Worm (Caenorhabditis elegans): ENCODE measurements around the gene nhr-7.

The nhr-7 gene

DNA sequence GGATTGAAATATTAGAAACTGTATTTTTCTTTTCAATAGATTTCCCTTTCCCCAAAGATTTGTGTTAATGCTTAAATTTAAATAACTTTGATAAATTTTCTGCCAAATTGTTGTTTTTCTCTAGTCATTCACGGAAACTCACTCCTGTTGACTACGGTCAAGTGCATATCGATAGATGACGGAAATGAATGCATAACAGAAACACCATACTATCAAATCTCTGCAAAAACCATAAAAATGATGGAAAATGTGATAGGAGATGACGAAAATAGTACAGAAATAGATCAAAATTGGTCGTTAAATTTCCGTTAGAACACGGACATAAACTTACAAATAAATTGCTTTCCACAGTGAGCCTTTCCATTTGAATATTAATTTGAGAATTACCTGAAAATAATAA lies 42.1 kb downstream of the nhr-7 start:
- TF ChIP-seq nhr-12 (tag; optimal IDR thresholded peaks at IDR 0.05) (no peak), nhr-237 (tag; optimal IDR thresholded peaks at IDR 0.05) (no peak), ceh-43 (GFP tag; optimal IDR thresholded peaks at IDR 0.05) (no peak), lin-13 (tag; optimal IDR thresholded peaks at IDR 0.05) (no peak), mep-1 (tag; optimal IDR thresholded peaks at IDR 0.05) (no peak), sptf-1 (tag; optimal IDR thresholded peaks at IDR 0.05) (no peak), unc-39 (tag; optimal IDR thresholded peaks at IDR 0.05) (no peak), flh-1 (GFP tag; optimal IDR thresholded peaks at IDR 0.05) (no peak), sem-2 (GFP tag; optimal IDR thresholded peaks at IDR 0.05) (no peak), blmp-1 (tag; optimal IDR thresholded peaks at IDR 0.05) (no peak), ceh-39 (tag; optimal IDR thresholded peaks at IDR 0.05) (no peak), cnd-1 (tag; optimal IDR thresholded peaks at IDR 0.05) (no peak), M03D4.4 (tag; optimal IDR thresholded peaks at IDR 0.05) (no peak), tbx-8 (GFP tag; optimal IDR thresholded peaks at IDR 0.05) (no peak), drap-1 (GFP tag; optimal IDR thresholded peaks at IDR 0.05) (no peak)

DNA sequence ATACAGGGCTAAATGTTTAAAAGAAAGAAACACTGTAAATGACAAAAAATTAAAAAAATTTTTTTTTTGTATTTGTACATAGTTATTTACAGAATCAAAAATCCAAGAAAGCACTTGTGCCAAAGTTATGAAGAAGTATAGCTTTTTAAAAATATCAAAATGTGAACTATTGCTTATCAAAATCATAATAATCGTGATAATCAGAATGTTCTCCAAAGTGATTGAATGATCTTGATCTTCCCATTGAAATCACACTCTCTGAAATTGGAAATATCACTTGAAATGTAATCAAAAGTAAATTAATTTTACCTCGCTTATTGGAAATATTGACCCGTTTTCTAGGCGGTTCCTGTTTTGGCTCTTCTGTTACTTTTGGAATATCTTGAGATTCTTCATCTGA lies 44.6 kb downstream of the nhr-7 start:
- TF ChIP-seq ceh-83 (GFP tag; optimal IDR thresholded peaks at IDR 0.05) = no peak

DNA sequence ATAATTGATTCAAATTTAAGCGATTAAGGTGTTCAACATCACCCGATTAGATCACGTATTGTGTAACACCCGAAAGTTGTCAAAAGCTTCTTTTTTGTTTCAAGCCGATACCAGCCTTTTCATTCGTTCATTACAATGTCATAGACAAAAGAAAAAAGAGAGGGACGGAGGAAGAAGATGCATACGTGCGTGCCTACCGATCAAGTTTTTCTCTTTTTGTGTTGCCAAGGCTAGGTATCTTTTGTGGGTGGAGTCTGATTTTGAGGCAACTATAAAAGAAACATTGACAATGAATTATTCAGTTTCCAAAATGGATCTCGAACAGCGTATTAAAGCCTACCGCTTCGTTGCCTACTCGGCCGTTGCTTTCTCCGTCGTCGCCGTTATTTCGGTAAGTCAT lies 46.0 kb downstream of the nhr-7 start, which contains the start of gene col-125:
Gene col-125 (plus strand): TSS at position 301 of the 400 bp plus-strand sequence.
- TF ChIP-seq lin-32 (GFP tag; optimal IDR thresholded peaks at IDR 0.05) (no peak), mls-2 (tag; optimal IDR thresholded peaks at IDR 0.05) (no peak)

DNA sequence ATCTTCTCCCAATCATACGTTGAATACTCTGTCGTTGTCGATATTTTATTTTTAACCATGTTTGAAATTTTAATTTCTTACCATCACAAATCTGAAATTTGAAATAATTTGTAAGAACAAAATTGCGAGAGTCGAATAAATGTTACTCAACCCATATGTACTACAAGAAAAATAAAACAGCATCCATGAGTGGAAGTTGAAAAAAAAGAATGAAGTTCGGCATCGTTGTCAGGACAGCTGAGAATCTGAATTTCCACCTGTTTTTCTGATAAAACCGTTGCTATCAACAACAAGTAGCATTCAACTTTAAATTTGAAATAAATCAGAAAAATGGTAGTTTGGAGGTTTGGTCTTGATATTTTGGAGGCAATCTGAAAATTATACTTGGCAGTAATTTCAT lies 47.3 kb downstream of the nhr-7 start, which contains the start of gene C29F4.3:
Gene C29F4.3 (minus strand): TSS at position 101 of the 400 bp plus-strand sequence.
- TF ChIP-seq zip-8 (tag; optimal IDR thresholded peaks at IDR 0.05) = no peak

DNA sequence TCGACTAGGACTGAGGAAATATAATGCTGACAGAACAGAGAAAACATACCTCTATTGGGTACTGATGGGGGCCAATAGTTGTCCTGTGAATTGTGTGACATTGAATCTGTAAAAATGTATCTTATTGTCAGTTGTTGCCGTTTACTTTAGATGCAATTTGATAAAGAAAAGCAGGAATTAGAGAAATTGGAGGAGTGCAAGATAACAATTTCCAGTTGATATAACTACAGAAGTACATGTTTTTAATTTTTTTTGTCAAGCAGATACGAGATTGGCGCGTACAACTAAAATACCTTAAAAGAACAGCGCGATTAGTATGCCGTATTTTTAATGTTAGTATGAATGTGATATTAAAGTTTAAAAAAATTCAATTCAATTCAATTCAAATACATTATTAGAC lies 53.1 kb downstream of the nhr-7 start, which contains the start of gene zip-6:
Gene zip-6 (minus strand): TSS at position 101 of the 400 bp plus-strand sequence.
- no peak for TF ChIP-seq mep-1 (tag; optimal IDR thresholded peaks at IDR 0.05)

All from whole organism, mixed stage, embryonic.